Fruit fly (Drosophila melanogaster): ENCODE results near the gene Yp3.

The Yp3 gene

dm6 chrX:13791011-13791410 is 31.7 kb downstream of the Yp3 start, which contains the start of gene CG10993:
TSS of gene CG10993 (minus strand) at chrX:13791111.
- no peak for TF ChIP-seq Hr96 (GFP tag; optimal IDR thresholded peaks at IDR 0.05)
- TF ChIP-seq pad (GFP tag; optimal IDR thresholded peaks at IDR 0.05): no peak
- TF ChIP-seq CG5204 (GFP tag; optimal IDR thresholded peaks at IDR 0.05): no peak
- no peak for TF ChIP-seq tj (GFP tag; optimal IDR thresholded peaks at IDR 0.05)
- no peak for TF ChIP-seq bab1 (GFP tag; optimal IDR thresholded peaks at IDR 0.05)
- TF ChIP-seq cnc (optimal IDR thresholded peaks at IDR 0.05): no peak
- no peak for TF ChIP-seq ovo (GFP tag; optimal IDR thresholded peaks at IDR 0.05)
- TF ChIP-seq toe (GFP tag; optimal IDR thresholded peaks at IDR 0.05): no peak
- no peak for TF ChIP-seq CG1620 (GFP tag; optimal IDR thresholded peaks at IDR 0.05)
- TF ChIP-seq CG7045 (GFP tag; optimal IDR thresholded peaks at IDR 0.05): no peak
- no peak for TF ChIP-seq Clk (GFP tag; optimal IDR thresholded peaks at IDR 0.05)
- no peak for TF ChIP-seq CG14711 (tag; optimal IDR thresholded peaks at IDR 0.05)
- TF ChIP-seq cic (GFP tag; optimal IDR thresholded peaks at IDR 0.05): no peak
- TF ChIP-seq kay (GFP tag; ENCODE audit: borderline replicate concordance): no peak
- TF ChIP-seq Mnt (GFP tag; optimal IDR thresholded peaks at IDR 0.05): no peak
- TF ChIP-seq CG12768 (GFP tag; optimal IDR thresholded peaks at IDR 0.05): no peak
- no peak for TF ChIP-seq CG7101 (tag; optimal IDR thresholded peaks at IDR 0.05)
- no peak for TF ChIP-seq Crg-1 (GFP tag; optimal IDR thresholded peaks at IDR 0.05)

dm6 chrX:13792463-13792862 is 33.1 kb downstream of the Yp3 start:
- TF ChIP-seq Clk (GFP tag; optimal IDR thresholded peaks at IDR 0.05): no peak
- no peak for TF ChIP-seq toe (GFP tag; optimal IDR thresholded peaks at IDR 0.05)
- TF ChIP-seq CG7101 (tag; optimal IDR thresholded peaks at IDR 0.05): no peak
- no peak for TF ChIP-seq Hr96 (GFP tag; optimal IDR thresholded peaks at IDR 0.05)
- TF ChIP-seq ovo (GFP tag; optimal IDR thresholded peaks at IDR 0.05): no peak
- TF ChIP-seq tj (GFP tag; optimal IDR thresholded peaks at IDR 0.05): no peak

- no peak for TF ChIP-seq cic (GFP tag; optimal IDR thresholded peaks at IDR 0.05)
- TF ChIP-seq CG1620 (GFP tag; optimal IDR thresholded peaks at IDR 0.05): no peak
- TF ChIP-seq cnc (optimal IDR thresholded peaks at IDR 0.05): no peak
- no peak for TF ChIP-seq tj (GFP tag; optimal IDR thresholded peaks at IDR 0.05)
Measured at dm6 chrX:13797538-13797937, 38.2 kb downstream of the Yp3 start, which contains the start of gene CG10996. TSS of gene CG10996 (minus strand) at chrX:13797638.

dm6 chrX:13800680-13801079 is 41.3 kb downstream of the Yp3 start:
- TF ChIP-seq tj (GFP tag; optimal IDR thresholded peaks at IDR 0.05) (peak; percentile 22), Mnt (GFP tag; optimal IDR thresholded peaks at IDR 0.05) (no peak), kay (GFP tag; ENCODE audit: borderline replicate concordance) (no peak)

- TF ChIP-seq pad (GFP tag; optimal IDR thresholded peaks at IDR 0.05): no peak
- TF ChIP-seq cnc (optimal IDR thresholded peaks at IDR 0.05): no peak
- TF ChIP-seq CG14711 (tag; optimal IDR thresholded peaks at IDR 0.05): no peak
- TF ChIP-seq CG1620 (GFP tag; optimal IDR thresholded peaks at IDR 0.05): no peak
- TF ChIP-seq Crg-1 (GFP tag; optimal IDR thresholded peaks at IDR 0.05): no peak
- TF ChIP-seq bab1 (GFP tag; optimal IDR thresholded peaks at IDR 0.05): no peak
- no peak for TF ChIP-seq kay (GFP tag; ENCODE audit: borderline replicate concordance)
- no peak for TF ChIP-seq CG7045 (GFP tag; optimal IDR thresholded peaks at IDR 0.05)
- TF ChIP-seq CG5204 (GFP tag; optimal IDR thresholded peaks at IDR 0.05): no peak
- TF ChIP-seq ovo (GFP tag; optimal IDR thresholded peaks at IDR 0.05): no peak
- no peak for TF ChIP-seq tj (GFP tag; optimal IDR thresholded peaks at IDR 0.05)
- TF ChIP-seq toe (GFP tag; optimal IDR thresholded peaks at IDR 0.05): no peak
Measured at dm6 chrX:13804398-13804797, 45.1 kb downstream of the Yp3 start.

dm6 chrX:13805554-13805953 is 46.2 kb downstream of the Yp3 start:
- no peak for TF ChIP-seq ovo (GFP tag; optimal IDR thresholded peaks at IDR 0.05)
- TF ChIP-seq toe (GFP tag; optimal IDR thresholded peaks at IDR 0.05): no peak
- no peak for TF ChIP-seq CG12768 (GFP tag; optimal IDR thresholded peaks at IDR 0.05)
- no peak for TF ChIP-seq CG5204 (GFP tag; optimal IDR thresholded peaks at IDR 0.05)
- no peak for TF ChIP-seq CG7045 (GFP tag; optimal IDR thresholded peaks at IDR 0.05)
- TF ChIP-seq CG1620 (GFP tag; optimal IDR thresholded peaks at IDR 0.05): no peak
- no peak for TF ChIP-seq pad (GFP tag; optimal IDR thresholded peaks at IDR 0.05)
- TF ChIP-seq bab1 (GFP tag; optimal IDR thresholded peaks at IDR 0.05): no peak
- no peak for TF ChIP-seq cic (GFP tag; optimal IDR thresholded peaks at IDR 0.05)
- no peak for TF ChIP-seq cnc (optimal IDR thresholded peaks at IDR 0.05)
- no peak for TF ChIP-seq Hr96 (GFP tag; optimal IDR thresholded peaks at IDR 0.05)
